Worm (Caenorhabditis elegans) whole organism, L2 larva: ENCODE measurements around the gene sec-61.A.

Source experiments
- C34F6.9 ChIP-seq: fragments of 150-350 bp; optimal IDR thresholded peaks from 2 replicates; lab custom pipeline; 2014; ENCODE audit warnings: missing biosample characterization, missing genetic modification characterization
- F13H6.1 ChIP-seq: sonication (generic microtip); optimal IDR thresholded peaks from 2 replicates; lab custom pipeline; 2016; ENCODE audit warnings: missing genetic modification characterization, missing compliant biosample characterization
- R02D3.7 ChIP-seq: fragments of 150-350 bp; optimal IDR thresholded peaks from 2 replicates; lab custom pipeline; 2014; ENCODE audit warnings: missing biosample characterization, missing genetic modification characterization
- Y55F3AM.14 ChIP-seq: fragments of 200-800 bp; sonication (Bioruptor generic); optimal IDR thresholded peaks from 2 replicates; lab custom pipeline; 2018; ENCODE audit warnings: mild to moderate bottlenecking, missing genetic modification characterization, missing compliant biosample characterization
- ZK546.5 ChIP-seq: sonication (generic microtip); optimal IDR thresholded peaks from 2 replicates; lab custom pipeline; 2017; ENCODE audit warnings: missing biosample characterization, missing genetic modification characterization
- alr-1 ChIP-seq: fragments of 150-350 bp; optimal IDR thresholded peaks from 2 replicates; lab custom pipeline; 2014; ENCODE audit warnings: missing biosample characterization, missing genetic modification characterization
- ama-1 ChIP-seq: fragments of 150-350 bp; optimal IDR thresholded peaks from 2 replicates; lab custom pipeline; 2018; ENCODE audit warnings: inconsistent platforms
- blmp-1 ChIP-seq: sonication (generic microtip); optimal IDR thresholded peaks from 2 replicates; lab custom pipeline; 2017; ENCODE audit warnings: missing genetic modification characterization, mild to moderate bottlenecking, missing compliant biosample characterization, antibody characterized with exemption, moderate library complexity; ENCODE audit not compliant: insufficient read depth
- ceh-16 ChIP-seq: fragments of 150-350 bp; optimal IDR thresholded peaks from 2 replicates; lab custom pipeline; 2014; ENCODE audit warnings: missing biosample characterization, missing genetic modification characterization
- ceh-82 ChIP-seq: fragments of 150-350 bp; optimal IDR thresholded peaks from 2 replicates; lab custom pipeline; 2014; ENCODE audit warnings: missing biosample characterization, missing genetic modification characterization
- crh-2 ChIP-seq: sonication (generic microtip); optimal IDR thresholded peaks from 2 replicates; lab custom pipeline; 2017; ENCODE audit warnings: missing biosample characterization, missing genetic modification characterization
- dmd-4 ChIP-seq: sonication (generic microtip); optimal IDR thresholded peaks from 2 replicates; lab custom pipeline; 2017; ENCODE audit warnings: missing biosample characterization, missing genetic modification characterization
- egl-27 ChIP-seq: sonication (generic microtip); optimal IDR thresholded peaks from 3 replicates; lab custom pipeline; 2017; ENCODE audit warnings: missing biosample characterization, missing genetic modification reagents, missing genetic modification characterization
- elt-3 ChIP-seq: sonication (generic microtip); optimal IDR thresholded peaks from 2 replicates; lab custom pipeline; 2017; ENCODE audit warnings: missing biosample characterization, missing genetic modification characterization
- fos-1 ChIP-seq: fragments of 150-350 bp; optimal IDR thresholded peaks from 2 replicates; lab custom pipeline; 2014; ENCODE audit warnings: missing biosample characterization, missing genetic modification characterization
- gmeb-1 ChIP-seq: fragments of 150-350 bp; optimal IDR thresholded peaks from 2 replicates; lab custom pipeline; 2014; ENCODE audit warnings: missing biosample characterization, missing genetic modification characterization
- lin-13 ChIP-seq: fragments of 150-350 bp; optimal IDR thresholded peaks from 2 replicates; lab custom pipeline; 2014; ENCODE audit warnings: missing biosample characterization, missing genetic modification reagents, missing genetic modification characterization
- lsy-2 ChIP-seq, 2 experiments: fragments of 150-350 bp in 1 of 2; sonication (generic microtip) in 1 of 2; optimal IDR thresholded peaks; 2 replicates each; lab custom pipeline; 2014 to 2017; ENCODE audit warnings: missing biosample characterization in 2 of 2, missing genetic modification characterization in 2 of 2
- mab-5 ChIP-seq: fragments of 150-350 bp; optimal IDR thresholded peaks from 2 replicates; lab custom pipeline; 2014; ENCODE audit warnings: missing biosample characterization, missing genetic modification characterization
- nhr-129 ChIP-seq: fragments of 150-350 bp; optimal IDR thresholded peaks from 2 replicates; lab custom pipeline; 2014; ENCODE audit warnings: missing biosample characterization, missing genetic modification characterization
- nhr-21 ChIP-seq: fragments of 150-350 bp; optimal IDR thresholded peaks from 2 replicates; lab custom pipeline; 2014; ENCODE audit warnings: missing biosample characterization, missing genetic modification characterization
- nhr-237 ChIP-seq: fragments of 150-350 bp; optimal IDR thresholded peaks from 2 replicates; lab custom pipeline; 2014; ENCODE audit warnings: missing biosample characterization, missing genetic modification characterization
- nhr-25 ChIP-seq: fragments of 150-350 bp; sonication (generic microtip); optimal IDR thresholded peaks from 3 replicates; lab custom pipeline; 2014; ENCODE audit warnings: missing biosample characterization, missing genetic modification characterization
- nhr-6 ChIP-seq: fragments of 150-350 bp; optimal IDR thresholded peaks from 2 replicates; lab custom pipeline; 2014; ENCODE audit warnings: missing biosample characterization, missing genetic modification characterization
- peb-1 ChIP-seq: fragments of 150-350 bp; optimal IDR thresholded peaks from 2 replicates; lab custom pipeline; 2014; ENCODE audit warnings: missing biosample characterization, missing genetic modification characterization
- sem-4 ChIP-seq: fragments of 150-350 bp; optimal IDR thresholded peaks from 2 replicates; lab custom pipeline; 2014; ENCODE audit warnings: missing biosample characterization, missing genetic modification reagents, missing genetic modification characterization
- skn-1 ChIP-seq: sonication (generic microtip); optimal IDR thresholded peaks from 2 replicates; lab custom pipeline; 2017; ENCODE audit warnings: missing biosample characterization, missing genetic modification characterization
- sma-3 ChIP-seq: sonication (generic microtip); optimal IDR thresholded peaks from 2 replicates; lab custom pipeline; 2016; ENCODE audit warnings: missing genetic modification reagents, missing genetic modification characterization, missing compliant biosample characterization
- sma-9 ChIP-seq, 2 experiments: fragments of 150-350 bp in 1 of 2; sonication (generic microtip) in 1 of 2; optimal IDR thresholded peaks; 2 replicates each; lab custom pipeline; 2014 to 2016; ENCODE audit warnings: missing genetic modification characterization in 2 of 2, mild to moderate bottlenecking in 1 of 2, missing biosample characterization in 1 of 2, missing compliant biosample characterization in 1 of 2, missing genetic modification reagents in 1 of 2, moderate library complexity in 1 of 2
- snpc-4 ChIP-seq: fragments of 150-350 bp; optimal IDR thresholded peaks from 2 replicates; lab custom pipeline; 2014; ENCODE audit warnings: missing biosample characterization, missing genetic modification characterization
- unc-55 ChIP-seq: fragments of 150-350 bp; sonication (generic microtip); optimal IDR thresholded peaks from 3 replicates; lab custom pipeline; 2014; ENCODE audit warnings: missing biosample characterization, missing genetic modification reagents, missing genetic modification characterization
- unc-62 ChIP-seq: fragments of 150-350 bp; optimal IDR thresholded peaks from 2 replicates; lab custom pipeline; 2014; ENCODE audit warnings: missing biosample characterization, missing genetic modification reagents, missing genetic modification characterization
- ztf-1 ChIP-seq: fragments of 200-800 bp; sonication (Bioruptor generic); conservative IDR thresholded peaks from 2 replicates; pipeline ENCODE4 v1.3.6; 2022; ENCODE audit warnings: missing genetic modification characterization, missing compliant biosample characterization
- ztf-4 ChIP-seq: fragments of 150-350 bp; optimal IDR thresholded peaks from 2 replicates; lab custom pipeline; 2014; ENCODE audit warnings: missing biosample characterization, missing genetic modification characterization

sec-61.A gene

DNA sequence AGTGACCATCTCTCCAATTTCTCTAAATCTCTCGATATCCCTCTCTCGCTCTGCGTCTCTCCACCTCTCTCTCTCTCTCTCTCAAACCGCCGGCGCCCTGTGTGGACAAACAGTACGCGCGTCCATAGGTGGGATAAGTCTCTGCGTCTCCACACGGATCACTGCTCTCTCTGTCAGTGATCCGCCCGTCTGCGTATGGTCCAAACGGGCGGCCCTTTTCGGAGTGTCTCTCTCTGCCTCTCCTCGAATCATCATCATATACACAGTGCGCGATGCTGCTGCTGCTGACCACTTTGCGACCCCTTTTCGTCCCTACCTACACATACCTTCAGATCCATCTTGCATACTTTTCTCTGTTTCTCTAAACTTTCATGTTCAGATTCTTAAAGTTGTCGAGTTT is 47.3 kb upstream of the sec-61.A start:
- TF ChIP-seq nhr-21 (tag; lab: Kevin White, UChicago): peak; percentile 77
- TF ChIP-seq crh-2: peak; percentile 19
- TF ChIP-seq sma-9 (GFP tag; optimal IDR thresholded peaks at IDR 0.05; lab: Kevin White, UChicago): peak; percentile 70
- TF ChIP-seq sma-9 (tag; optimal IDR thresholded peaks at IDR 0.05; lab: Kevin White, UChicago): no peak
- peak; percentile 2 for TF ChIP-seq lin-13 (GFP tag; lab: Kevin White, UChicago)
- TF ChIP-seq lsy-2 (tag; optimal IDR thresholded peaks at IDR 0.05; lab: Kevin White, UChicago): peak in 1 of 2 experiments; percentile 36
- peak; percentile 64 for TF ChIP-seq fos-1 (tag; lab: Kevin White, UChicago)
- TF ChIP-seq ceh-82: no peak
- no peak for TF ChIP-seq nhr-237
- peak; percentile 87 for TF ChIP-seq sma-3 (GFP tag; lab: Kevin White, UChicago)
- TF ChIP-seq egl-27: peak; percentile 64
- peak; percentile 90 for TF ChIP-seq nhr-129 (tag; lab: Kevin White, UChicago)
- TF ChIP-seq C34F6.9 (tag; lab: Kevin White, UChicago): peak; percentile 30
- peak; percentile 10 for TF ChIP-seq ceh-16 (tag; lab: Kevin White, UChicago)
- peak; percentile 89 for TF ChIP-seq F13H6.1 (tag; lab: Kevin White, UChicago)
- peak; percentile 8 for TF ChIP-seq gmeb-1 (tag; lab: Kevin White, UChicago)
- TF ChIP-seq nhr-25 (tag; lab: Kevin White, UChicago): peak; percentile 64
- no peak for TF ChIP-seq ama-1
- no peak for TF ChIP-seq snpc-4 (tag; lab: Kevin White, UChicago)
- peak; percentile 4 for TF ChIP-seq blmp-1 (tag; lab: Kevin White, UChicago)

DNA sequence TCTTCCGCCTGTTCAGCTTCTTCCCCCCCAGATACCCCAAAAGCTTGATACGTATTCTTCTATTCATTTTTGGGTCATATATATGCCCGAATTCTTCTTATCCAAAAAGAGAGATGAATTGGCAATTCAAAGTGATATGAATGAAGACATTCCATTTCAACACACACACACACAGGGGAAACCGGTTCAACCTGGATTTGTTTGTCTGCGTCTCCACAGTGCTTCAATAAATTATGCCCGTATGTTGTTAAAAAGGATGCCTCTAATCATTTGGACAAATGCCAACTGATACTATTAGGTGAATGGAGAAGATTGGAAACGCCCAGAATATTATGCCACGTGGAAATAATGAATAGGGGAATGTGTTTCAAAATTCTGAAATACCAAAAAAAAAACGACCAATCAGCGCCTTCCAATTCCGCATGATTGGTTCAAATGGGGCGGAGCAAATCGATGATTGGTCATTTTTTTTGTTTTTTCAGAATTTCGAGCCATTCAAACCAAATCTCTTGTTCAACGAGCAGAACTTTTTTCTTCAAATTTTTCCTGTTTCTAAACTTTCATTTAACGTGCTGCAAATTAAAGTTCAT is 44.9 kb upstream of the sec-61.A start:
- TF ChIP-seq sma-9 (GFP tag; optimal IDR thresholded peaks at IDR 0.05; lab: Kevin White, UChicago): peak; percentile 30
- no peak for TF ChIP-seq sma-9 (tag; optimal IDR thresholded peaks at IDR 0.05; lab: Kevin White, UChicago)
- peak; percentile 82 for TF ChIP-seq nhr-21 (tag; lab: Kevin White, UChicago)
- peak; percentile 71 for TF ChIP-seq nhr-129 (tag; lab: Kevin White, UChicago)
- TF ChIP-seq elt-3 (tag; lab: Kevin White, UChicago): no peak
- TF ChIP-seq gmeb-1 (tag; lab: Kevin White, UChicago): peak; percentile 16
- peak; percentile 69 for TF ChIP-seq sma-3 (GFP tag; lab: Kevin White, UChicago)
- TF ChIP-seq alr-1 (tag; lab: Kevin White, UChicago): no peak
- TF ChIP-seq sem-4: peak; percentile 30
- peak; percentile 51 for TF ChIP-seq nhr-25 (tag; lab: Kevin White, UChicago)
- TF ChIP-seq egl-27: peak; percentile 26

DNA sequence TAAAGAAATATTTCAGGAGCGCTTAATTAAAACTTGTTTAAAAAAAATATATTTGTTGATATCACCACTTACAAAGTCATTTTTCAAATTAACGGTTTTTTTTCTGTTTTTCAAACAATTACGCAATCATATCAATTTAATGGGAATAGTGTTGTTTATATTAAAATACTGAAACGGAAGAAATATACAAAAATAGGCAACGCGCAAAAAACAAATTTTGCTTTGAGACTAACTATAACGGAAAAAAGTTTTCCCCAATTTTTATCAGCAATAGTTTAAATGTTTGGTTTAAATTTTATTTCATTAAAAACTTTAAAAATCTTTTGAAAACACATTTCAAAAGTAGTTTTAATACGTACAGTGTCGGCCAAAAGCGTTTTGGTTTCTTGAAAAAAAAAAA is 43.5 kb upstream of the sec-61.A start:
- TF ChIP-seq nhr-25 (tag; lab: Kevin White, UChicago) (no peak), C34F6.9 (tag; lab: Kevin White, UChicago) (no peak), lsy-2 (tag; optimal IDR thresholded peaks at IDR 0.05; lab: Kevin White, UChicago) (no peak), nhr-6 (tag; lab: Kevin White, UChicago) (no peak), Y55F3AM.14 (GFP tag; lab: Kevin White, UChicago) (no peak), skn-1 (tag; lab: Kevin White, UChicago) (no peak), ZK546.5 (tag; lab: Kevin White, UChicago) (no peak), ztf-4 (no peak), elt-3 (tag; lab: Kevin White, UChicago) (no peak), ztf-1 (no peak), mab-5 (no peak), snpc-4 (tag; lab: Kevin White, UChicago) (no peak), peb-1 (no peak)

DNA sequence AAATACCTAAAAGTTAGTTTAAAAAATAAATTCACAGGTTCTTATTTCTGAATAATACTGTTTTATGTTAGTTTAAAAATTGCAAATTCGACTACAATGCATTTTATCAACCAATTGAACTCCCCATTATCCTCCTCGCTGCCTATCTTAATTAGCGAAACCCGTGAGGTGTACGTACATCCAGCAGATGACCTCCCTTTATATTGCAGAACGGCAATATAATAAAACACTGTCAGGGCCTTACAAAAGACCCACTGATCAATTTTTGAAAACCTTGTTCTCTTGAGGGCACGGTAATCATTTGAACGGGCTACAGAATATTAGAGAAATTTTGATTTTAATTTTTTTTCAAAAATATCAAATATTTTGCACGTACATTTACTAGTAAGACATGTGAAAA is 39.5 kb upstream of the sec-61.A start:
- no peak for TF ChIP-seq elt-3 (tag; lab: Kevin White, UChicago)
- TF ChIP-seq R02D3.7 (tag; lab: Kevin White, UChicago): no peak
- TF ChIP-seq gmeb-1 (tag; lab: Kevin White, UChicago): no peak
- TF ChIP-seq ceh-82: no peak
- TF ChIP-seq skn-1 (tag; lab: Kevin White, UChicago): no peak
- TF ChIP-seq mab-5: no peak
- TF ChIP-seq sma-9 (GFP tag; optimal IDR thresholded peaks at IDR 0.05; lab: Kevin White, UChicago): no peak
- no peak for TF ChIP-seq sma-9 (tag; optimal IDR thresholded peaks at IDR 0.05; lab: Kevin White, UChicago)
- no peak for TF ChIP-seq Y55F3AM.14 (GFP tag; lab: Kevin White, UChicago)
- no peak for TF ChIP-seq unc-62 (GFP tag; lab: Kevin White, UChicago)
- no peak for TF ChIP-seq ama-1
- TF ChIP-seq dmd-4: no peak
- TF ChIP-seq nhr-25 (tag; lab: Kevin White, UChicago): no peak
- TF ChIP-seq sem-4: no peak
- TF ChIP-seq ZK546.5 (tag; lab: Kevin White, UChicago): no peak
- no peak for TF ChIP-seq crh-2
- no peak for TF ChIP-seq unc-55 (GFP tag; lab: Kevin White, UChicago)
- TF ChIP-seq nhr-21 (tag; lab: Kevin White, UChicago): no peak
- no peak for TF ChIP-seq sma-3 (GFP tag; lab: Kevin White, UChicago)
- TF ChIP-seq, all 48 proteins: peak for 0
